Worm (Caenorhabditis elegans) whole organism, L1 larva: ENCODE data around the gene T22F3.8.
"Not testable (repeated sequence)": the region's sequence is repeated elsewhere in the genome, so short reads cannot be mapped to it uniquely, and the experiment has no call there.

Experiments used
- C04F5.9 ChIP-seq: sonication (generic microtip); optimal IDR thresholded peaks from 2 replicates; lab custom pipeline; 2016; ENCODE audit warnings: missing genetic modification characterization, missing compliant biosample characterization
- ceh-8 ChIP-seq: fragments of 200-800 bp; sonication (Bioruptor generic); optimal IDR thresholded peaks from 2 replicates; lab custom pipeline; 2018; ENCODE audit warnings: mild to moderate bottlenecking, missing genetic modification characterization, moderate library complexity, missing compliant biosample characterization
- ceh-82 ChIP-seq, 3 experiments: fragments of 150-350 bp in 1 of 3; sonication (generic microtip) in 2 of 3; optimal IDR thresholded peaks; 2 replicates each; lab custom pipeline; 2014 to 2017; ENCODE audit warnings: missing biosample characterization in 3 of 3, missing genetic modification characterization in 3 of 3
- dpl-1 ChIP-seq, 3 experiments: fragments of 150-350 bp in 2 of 3; sonication (generic microtip) in 1 of 3; optimal IDR thresholded peaks; 2 replicates each; lab custom pipeline; 2014 to 2017; ENCODE audit warnings: missing biosample characterization in 3 of 3, missing genetic modification characterization in 3 of 3, missing genetic modification reagents in 3 of 3
- lin-13 ChIP-seq: fragments of 150-350 bp; optimal IDR thresholded peaks from 2 replicates; lab custom pipeline; 2014; ENCODE audit warnings: missing biosample characterization, missing genetic modification reagents, missing genetic modification characterization
- lsy-2 ChIP-seq, 2 experiments: fragments of 150-350 bp; optimal IDR thresholded peaks; 2 replicates each; lab custom pipeline; 2014; ENCODE audit warnings: missing biosample characterization in 2 of 2, missing genetic modification characterization in 2 of 2
- mdl-1 ChIP-seq, 2 experiments: fragments of 150-350 bp; optimal IDR thresholded peaks; 2 replicates each; lab custom pipeline; 2014 to 2017; ENCODE audit warnings: missing biosample characterization in 2 of 2, missing genetic modification characterization in 2 of 2, inconsistent platforms in 1 of 2
- mep-1 ChIP-seq: fragments of 150-350 bp; optimal IDR thresholded peaks from 2 replicates; lab custom pipeline; 2014; ENCODE audit warnings: missing biosample characterization, missing genetic modification characterization
- nhr-237 ChIP-seq: fragments of 150-350 bp; optimal IDR thresholded peaks from 2 replicates; lab custom pipeline; 2014; ENCODE audit warnings: missing biosample characterization, missing genetic modification characterization
- snpc-4 ChIP-seq: fragments of 150-350 bp; optimal IDR thresholded peaks from 2 replicates; lab custom pipeline; 2014; ENCODE audit warnings: missing biosample characterization, missing genetic modification characterization
- unc-130 ChIP-seq: fragments of 150-350 bp; optimal IDR thresholded peaks from 2 replicates; lab custom pipeline; 2017; ENCODE audit warnings: missing biosample characterization, missing genetic modification characterization, inconsistent platforms

- TF ChIP-seq lsy-2 (tag; optimal IDR thresholded peaks at IDR 0.05; lab: Kevin White, UChicago); unc-130 (tag; lab: Kevin White, UChicago); lin-13 (GFP tag; lab: Kevin White, UChicago); mep-1 (tag; lab: Kevin White, UChicago); C04F5.9 (tag; lab: Kevin White, UChicago); ceh-82 (tag; optimal IDR thresholded peaks at IDR 0.05; lab: Kevin White, UChicago); mdl-1 (tag; optimal IDR thresholded peaks at IDR 0.05; lab: Kevin White, UChicago); nhr-237 (tag; lab: Kevin White, UChicago); dpl-1 (GFP tag; optimal IDR thresholded peaks at IDR 0.05; lab: Kevin White, UChicago); ceh-8 (GFP tag; lab: Kevin White, UChicago); snpc-4: not testable (repeated sequence)
Observed at ce11 chrV:3570695-3571094, 34.5 kb downstream of the T22F3.8 start, which contains the start of gene F40C5.2.
